Fruit fly (Drosophila melanogaster): ENCODE results near the gene SecS.

The SecS gene

dm6 chr3R:5588573-5588972, 12.7 kb upstream of the SecS start, which contains the start of gene PolZ2:
Gene PolZ2 (plus strand): TSS chr3R:5588873.
- no peak for TF ChIP-seq CTCF (optimal IDR thresholded peaks at IDR 0.05)
- TF ChIP-seq CG8478 (optimal IDR thresholded peaks at IDR 0.05): no peak

dm6 chr3R:5591398-5591853, 9.8 kb upstream of the SecS start, which contains the start of the genes noi and Vha26:
Gene noi (minus strand): TSS chr3R:5591459.
Gene Vha26 (plus strand): TSS chr3R:5591763.
- TF ChIP-seq CG8478 (optimal IDR thresholded peaks at IDR 0.05): no peak
- TF ChIP-seq CTCF (optimal IDR thresholded peaks at IDR 0.05): no peak

DNA sequence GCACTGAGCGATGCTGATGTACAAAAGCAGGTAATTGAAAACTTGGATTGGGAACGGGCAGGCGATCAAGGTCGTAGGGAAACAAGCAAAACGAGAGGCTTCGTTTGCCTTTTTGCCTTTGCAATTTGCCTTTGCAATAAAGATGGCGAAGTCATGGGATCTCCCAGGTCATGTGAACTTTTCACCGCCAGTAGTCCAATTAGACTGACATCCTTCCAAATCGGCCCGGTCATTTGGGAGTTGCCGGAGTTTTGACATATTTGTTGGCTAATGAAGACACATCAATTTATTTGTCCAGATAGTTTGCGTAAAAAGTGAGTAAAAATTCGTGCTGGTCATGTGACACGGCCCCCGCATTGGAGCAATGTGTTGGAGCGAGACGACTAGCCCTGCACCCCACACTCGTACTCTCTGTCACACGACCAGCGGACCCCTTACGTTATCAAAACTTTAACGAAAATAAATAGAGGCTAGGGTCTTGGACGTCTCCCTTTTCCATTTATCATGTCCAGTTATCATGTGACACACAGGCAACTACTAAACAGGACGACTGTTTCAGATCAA, 9.1 kb upstream of the SecS start:
- TF ChIP-seq CG8478 (optimal IDR thresholded peaks at IDR 0.05): no peak

DNA sequence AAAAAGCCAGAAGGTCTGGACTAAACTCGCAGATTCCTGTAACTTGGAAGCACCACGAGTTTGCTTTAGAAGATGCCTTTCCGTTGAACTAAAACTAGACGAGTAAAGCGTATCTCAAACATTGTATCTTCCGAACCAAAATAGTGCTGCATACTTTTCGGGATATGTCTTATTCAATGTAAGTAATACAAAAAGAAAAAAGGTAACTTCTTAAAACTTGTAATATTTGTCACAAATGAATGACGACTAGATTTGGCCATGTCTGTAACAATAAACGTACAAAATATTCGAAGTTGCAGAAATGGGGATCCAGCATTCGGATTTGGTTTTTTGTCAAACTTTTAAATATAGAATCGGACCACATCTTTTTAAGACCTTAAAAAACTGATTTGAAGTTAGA, 6.4 kb upstream of the SecS start:
- TF ChIP-seq CG8478 (optimal IDR thresholded peaks at IDR 0.05): no peak
- no peak for TF ChIP-seq CTCF (optimal IDR thresholded peaks at IDR 0.05)

DNA sequence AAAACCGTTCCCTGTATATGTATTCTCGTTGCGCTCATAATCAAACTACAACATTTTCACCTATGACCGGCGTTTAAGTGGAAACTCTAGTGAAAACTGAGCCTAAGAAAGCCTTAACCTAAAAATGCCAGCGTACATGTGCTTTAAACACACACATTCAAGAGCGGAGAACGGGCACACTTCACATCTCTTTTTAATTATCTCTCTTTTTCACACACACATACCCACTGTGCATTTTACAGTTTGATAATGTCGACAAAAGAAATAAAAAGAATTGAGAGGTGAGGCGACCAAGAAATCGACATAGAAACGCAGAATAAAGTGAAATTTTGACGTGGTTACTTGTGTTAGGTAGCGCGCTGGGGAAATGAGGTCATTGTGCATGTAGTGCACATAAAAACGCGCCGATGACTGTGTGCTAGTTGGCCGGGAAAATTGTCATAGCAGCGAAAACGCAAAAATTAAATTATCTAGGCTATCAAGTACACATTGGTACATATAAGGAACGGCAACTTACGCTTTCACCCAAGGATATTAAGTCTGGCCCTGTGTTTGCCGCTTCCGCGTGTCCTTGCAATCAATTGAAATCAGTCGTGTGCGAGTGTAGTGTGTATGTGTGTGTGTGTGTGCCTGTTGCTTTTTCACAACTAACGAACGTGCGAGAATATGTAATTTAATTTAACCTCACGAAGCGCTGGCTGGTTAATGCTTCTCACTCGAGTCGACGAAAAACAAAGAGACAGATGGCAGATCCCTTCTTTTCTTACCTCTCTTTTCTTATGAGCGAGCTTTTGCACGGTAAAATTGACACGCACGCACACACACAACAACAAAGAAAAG, 1.5 kb upstream of the SecS start:
- no peak for TF ChIP-seq CG8478 (optimal IDR thresholded peaks at IDR 0.05)
- no peak for TF ChIP-seq CTCF (optimal IDR thresholded peaks at IDR 0.05)

- TF ChIP-seq CTCF (optimal IDR thresholded peaks at IDR 0.05): no peak
- no peak for TF ChIP-seq CG8478 (optimal IDR thresholded peaks at IDR 0.05)
Observed at dm6 chr3R:5600361-5601043, 731 bp upstream of the SecS start.

DNA sequence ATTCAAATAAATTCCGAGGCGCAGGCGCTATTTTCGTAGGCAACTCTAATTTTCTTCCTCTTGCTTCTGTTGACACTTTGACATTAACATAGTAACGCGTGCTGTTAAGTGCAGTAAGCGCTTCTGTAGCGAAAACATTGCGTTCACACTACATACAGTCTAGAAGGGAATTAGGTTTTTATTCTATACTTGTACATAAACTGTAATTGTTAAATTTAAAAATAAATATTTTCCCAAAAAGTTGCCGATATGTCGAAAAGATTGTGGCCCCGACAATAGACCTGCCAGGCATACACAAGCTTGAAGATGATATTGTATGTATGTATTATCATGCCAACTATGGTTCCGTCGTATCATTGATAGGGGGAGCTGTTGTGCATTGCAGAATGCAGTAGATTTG, 5.2 kb downstream of the SecS start, which contains the start of gene asl:
TSS of gene asl (minus strand) at position 67 of the 400 bp plus-strand sequence.
- TF ChIP-seq CG8478 (optimal IDR thresholded peaks at IDR 0.05): no peak
- peak; percentile 84 to 87 for TF ChIP-seq CTCF (optimal IDR thresholded peaks at IDR 0.05)

DNA sequence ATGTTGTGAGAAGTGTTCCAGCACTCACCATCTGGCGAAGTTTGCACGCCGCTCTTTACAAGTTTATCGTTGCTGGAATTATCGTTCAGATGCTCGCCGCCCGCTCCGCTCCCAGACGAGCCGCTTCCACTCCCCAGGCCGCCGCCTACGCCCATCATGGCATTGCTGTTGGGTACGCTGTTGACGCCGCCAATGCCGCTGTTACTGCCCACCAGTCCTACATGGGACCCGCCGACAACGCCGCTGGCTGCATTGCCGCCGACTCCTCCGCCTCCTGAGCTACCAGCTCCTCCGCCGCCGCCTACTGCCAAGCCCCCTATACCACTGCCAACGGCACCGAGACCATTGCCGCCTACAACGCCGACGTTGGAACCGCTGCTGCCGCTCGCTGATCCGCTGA, 7.2 kb downstream of the SecS start:
- TF ChIP-seq CTCF (optimal IDR thresholded peaks at IDR 0.05): no peak
- TF ChIP-seq CG8478 (optimal IDR thresholded peaks at IDR 0.05): no peak

DNA sequence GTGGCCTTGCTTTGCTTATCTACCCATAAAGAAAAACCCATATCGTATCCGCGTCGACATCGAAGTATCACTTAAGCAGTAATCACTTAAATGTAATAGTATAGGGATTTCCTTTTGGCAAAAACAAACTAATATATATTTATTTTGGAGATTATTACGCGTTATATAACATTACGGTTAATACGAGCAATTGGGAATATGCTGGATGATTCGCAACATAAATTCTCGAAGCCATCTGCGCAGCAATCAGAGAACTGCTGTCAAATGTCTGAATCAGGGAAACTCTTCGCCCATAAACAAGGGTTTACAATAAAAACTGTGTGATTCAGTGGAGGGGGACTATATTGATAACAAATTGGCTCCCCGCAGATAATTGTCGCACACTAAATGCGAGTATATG, 9.4 kb downstream of the SecS start:
- TF ChIP-seq CG8478 (optimal IDR thresholded peaks at IDR 0.05) (no peak), CTCF (optimal IDR thresholded peaks at IDR 0.05) (no peak)

DNA sequence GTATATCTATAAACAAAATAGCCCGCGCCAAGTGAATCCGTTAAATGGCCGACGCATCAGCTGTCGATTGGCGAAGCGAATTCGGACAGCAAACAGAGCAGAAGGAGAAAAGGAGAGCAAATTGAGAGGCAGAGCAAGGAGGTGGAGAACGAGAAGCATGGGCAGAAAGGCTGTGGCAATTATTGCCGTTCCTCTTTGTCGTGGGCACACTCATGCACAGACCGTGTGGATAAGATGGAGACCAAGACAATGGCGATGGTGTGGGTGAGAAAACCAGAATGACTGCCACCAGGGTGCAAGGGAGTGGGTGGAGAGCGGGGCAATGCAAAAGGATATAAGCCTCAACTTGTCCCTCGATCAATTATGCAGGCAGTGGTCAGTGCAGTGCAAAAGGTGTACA, 9.9 kb downstream of the SecS start:
- TF ChIP-seq CTCF (optimal IDR thresholded peaks at IDR 0.05): no peak
- no peak for TF ChIP-seq CG8478 (optimal IDR thresholded peaks at IDR 0.05)

- no peak for TF ChIP-seq CG8478 (optimal IDR thresholded peaks at IDR 0.05)
- TF ChIP-seq CTCF (optimal IDR thresholded peaks at IDR 0.05): peak in 1 of 2 experiments; percentile 42
Observed at dm6 chr3R:5611733-5612132, 10.5 kb downstream of the SecS start.

- TF ChIP-seq CG8478 (optimal IDR thresholded peaks at IDR 0.05) (no peak), CTCF (optimal IDR thresholded peaks at IDR 0.05) (no peak)
Observed at dm6 chr3R:5612372-5613113, 11.3 kb downstream of the SecS start, which contains the start of gene Rga. Gene Rga (minus strand): TSS chr3R:5613112.

DNA sequence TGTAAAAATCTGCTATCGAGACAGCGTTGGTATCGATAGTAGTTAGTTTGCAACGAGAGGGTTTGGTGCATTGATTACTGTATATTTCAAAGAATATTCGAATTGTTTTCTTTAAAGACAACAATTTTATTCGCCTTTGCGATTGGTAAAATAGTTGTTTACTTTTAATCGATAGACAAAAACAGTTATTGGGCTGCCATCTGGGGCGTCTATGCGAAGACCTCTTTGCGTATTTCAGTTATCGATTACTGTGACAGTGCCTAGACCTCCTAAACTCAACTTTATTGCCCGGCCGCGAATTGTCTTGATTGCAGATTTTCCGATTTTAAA, 11.8 kb downstream of the SecS start, which contains the start of gene Atu:
TSS of gene Atu (plus strand) at position 245 of the 330 bp plus-strand sequence.
- TF ChIP-seq CG8478 (optimal IDR thresholded peaks at IDR 0.05) (no peak), CTCF (optimal IDR thresholded peaks at IDR 0.05) (no peak)

dm6 chr3R:5615484-5615883, 14.3 kb downstream of the SecS start:
- no peak for TF ChIP-seq CTCF (optimal IDR thresholded peaks at IDR 0.05)
- no peak for TF ChIP-seq CG8478 (optimal IDR thresholded peaks at IDR 0.05)

Measured in S2 (cell line).